Fruit fly (Drosophila melanogaster): ENCODE data around the gene Zcchc7.

- no peak for TF ChIP-seq EcR (GFP tag; optimal IDR thresholded peaks at IDR 0.05)
- TF ChIP-seq psq (optimal IDR thresholded peaks at IDR 0.05): no peak
Observed at dm6 chr3L:16893647-16894046, 48.5 kb downstream of the Zcchc7 start.

Measured in whole organism.